Worm (Caenorhabditis elegans) whole organism, midembryonic: ENCODE data around the gene C13A2.4.

Experiments
- T22C8.4 ChIP-seq: fragments of 200-800 bp; sonication (Bioruptor generic); IDR thresholded peaks from 2 replicates; pipeline ENCODE4 v1.3.6; 2022; ENCODE audit warnings: missing genetic modification characterization, missing compliant biosample characterization
- cog-1 ChIP-seq: sonication (generic microtip); optimal IDR thresholded peaks from 2 replicates; lab custom pipeline; 2016; ENCODE audit warnings: missing genetic modification characterization, missing compliant biosample characterization
- flt-1 ChIP-seq: fragments of 200-800 bp; sonication (Bioruptor generic); IDR thresholded peaks from 2 replicates; pipeline ENCODE4 v1.3.6; 2022; ENCODE audit warnings: missing genetic modification characterization, missing compliant biosample characterization
- klf-2 ChIP-seq: fragments of 200-800 bp; sonication (Bioruptor generic); conservative IDR thresholded peaks from 2 replicates; pipeline ENCODE4 v1.3.6; 2022; ENCODE audit warnings: missing genetic modification reagents, missing genetic modification characterization, missing compliant biosample characterization
- med-1 ChIP-seq: sonication (generic microtip); optimal IDR thresholded peaks from 2 replicates; lab custom pipeline; 2017; ENCODE audit warnings: missing genetic modification characterization, mild to moderate bottlenecking, missing compliant biosample characterization, antibody characterized with exemption, missing genetic modification reagents; ENCODE audit not compliant: insufficient read depth
- ref-1 ChIP-seq: fragments of 200-800 bp; sonication (Bioruptor generic); conservative IDR thresholded peaks from 2 replicates; pipeline ENCODE4 v1.3.6; 2022; ENCODE audit warnings: missing genetic modification reagents, missing genetic modification characterization, missing compliant biosample characterization
- ztf-23 ChIP-seq: fragments of 200-800 bp; sonication (Bioruptor generic); IDR thresholded peaks from 2 replicates; pipeline ENCODE4 v1.3.6; 2022; ENCODE audit warnings: missing genetic modification reagents, missing genetic modification characterization, missing compliant biosample characterization
- ztf-29 ChIP-seq: fragments of 200-800 bp; sonication (Bioruptor generic); IDR thresholded peaks from 2 replicates; pipeline ENCODE4 v1.3.6; 2022; ENCODE audit warnings: missing genetic modification reagents, missing genetic modification characterization, missing compliant biosample characterization

DNA sequence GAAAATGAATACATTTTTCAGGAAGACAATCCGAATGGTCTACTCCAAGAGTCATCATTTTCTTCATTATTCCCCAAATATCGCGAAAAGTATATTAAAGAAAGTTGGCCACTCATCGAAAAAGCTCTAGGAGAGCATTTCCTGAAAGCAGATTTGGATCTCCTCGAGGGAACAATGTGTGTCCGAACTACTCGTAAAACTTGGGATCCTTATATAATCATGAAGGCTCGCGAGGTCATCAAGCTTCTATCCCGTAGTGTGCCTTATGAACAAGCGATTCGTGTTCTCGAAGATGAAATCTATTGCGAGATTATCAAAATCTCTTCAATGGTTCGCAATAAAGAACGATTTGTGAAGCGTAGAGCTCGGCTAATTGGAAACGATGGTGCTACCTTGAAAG is 47.7 kb upstream of the C13A2.4 start:
- TF ChIP-seq T22C8.4 (GFP tag; lab: Robert Waterston, UW) (no peak), ztf-29 (GFP tag; lab: Robert Waterston, UW) (no peak), med-1 (GFP tag; lab: Kevin White, UChicago) (no peak), flt-1 (no peak), ztf-23 (GFP tag; lab: Robert Waterston, UW) (no peak), ref-1 (GFP tag; lab: Robert Waterston, UW) (no peak), cog-1 (tag; lab: Kevin White, UChicago) (no peak), klf-2 (GFP tag; lab: Robert Waterston, UW) (no peak)
